Fruit fly (Drosophila melanogaster): ENCODE data around the gene fd3F.

The fd3F gene

DNA sequence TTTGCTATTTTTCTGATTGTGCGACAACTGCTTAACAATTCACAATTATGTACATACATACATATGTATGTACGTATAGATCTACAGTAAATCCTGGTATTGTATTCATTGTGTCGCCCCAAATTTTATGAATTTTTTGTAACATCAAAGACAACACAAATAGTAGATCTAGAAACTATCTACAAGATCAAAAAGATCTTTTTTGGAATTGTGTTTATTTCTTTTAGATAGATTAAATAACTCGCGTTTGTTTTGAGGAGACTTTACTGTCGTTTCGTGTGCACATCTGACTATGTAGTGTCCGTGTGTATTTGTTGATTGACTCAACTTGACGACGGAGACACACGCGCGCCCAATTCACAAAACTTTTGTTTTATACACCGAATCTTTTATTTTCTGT, 27.8 kb upstream of the fd3F start (continued):
- TF ChIP-seq tna (GFP tag; IDR thresholded peaks at IDR 0.05; ENCODE audit: partially characterized antibody) (no peak), dimm (GFP tag; IDR thresholded peaks at IDR 0.05) (no peak; the same call in 1 of the 2 replicates), CG5953 (GFP tag; IDR thresholded peaks at IDR 0.05) (peak; percentile 67; the same call in 1 of the 2 replicates), vnd (GFP tag; IDR thresholded peaks at IDR 0.05; ENCODE audit: partially characterized antibody) (no peak), Usf (GFP tag; optimal IDR thresholded peaks at IDR 0.05) (peak; percentile 64), CG34224 (GFP tag; IDR thresholded peaks at IDR 0.05; ENCODE audit: partially characterized antibody) (no peak), Deaf1 (tag; optimal IDR thresholded peaks at IDR 0.05) (peak; percentile 79), Eip74EF (GFP tag; optimal IDR thresholded peaks at IDR 0.05) (peak in 1 of 2 experiments; percentile 61), schlank (tag; optimal IDR thresholded peaks at IDR 0.05) (peak; percentile 89), Stat92E (GFP tag; optimal IDR thresholded peaks at IDR 0.05) (no peak), CG7987 (GFP tag; optimal IDR thresholded peaks at IDR 0.05) (peak; percentile 86), org-1 (GFP tag; optimal IDR thresholded peaks at IDR 0.05) (peak; percentile 83), seq (GFP tag; IDR thresholded peaks at IDR 0.05) (peak; percentile 93), hth (optimal IDR thresholded peaks at IDR 0.05) (no peak), CG12659 (GFP tag; optimal IDR thresholded peaks at IDR 0.05) (peak; percentile 94), Bgb (GFP tag; IDR thresholded peaks at IDR 0.05; ENCODE audit: partially characterized antibody) (no peak), ems (GFP tag; optimal IDR thresholded peaks at IDR 0.05) (peak; percentile 78), tin (GFP tag; optimal IDR thresholded peaks at IDR 0.05) (peak; percentile 74), wdn (GFP tag; IDR thresholded peaks at IDR 0.05) (peak; percentile 91), Elba2 (GFP tag; optimal IDR thresholded peaks at IDR 0.05) (peak; percentile 46), fd64A (GFP tag; optimal IDR thresholded peaks at IDR 0.05) (peak; percentile 26), pita (GFP tag; optimal IDR thresholded peaks at IDR 0.05) (no peak), fd3F (GFP tag; optimal IDR thresholded peaks at IDR 0.05) (peak; percentile 93), CG18476 (GFP tag; optimal IDR thresholded peaks at IDR 0.05) (peak; percentile 79), CG1024 (GFP tag; IDR thresholded peaks at IDR 0.05) (peak; percentile 75), CG6813 (GFP tag; optimal IDR thresholded peaks at IDR 0.05) (peak; percentile 88), Mad (GFP tag; optimal IDR thresholded peaks at IDR 0.05) (peak; percentile 62), hb (GFP tag; IDR thresholded peaks at IDR 0.05; ENCODE audit: partially characterized antibody) (no peak), Dfd (GFP tag; optimal IDR thresholded peaks at IDR 0.05) (no peak), CG11696 (GFP tag; IDR thresholded peaks at IDR 0.05) (peak; percentile 74), Six4 (GFP tag; optimal IDR thresholded peaks at IDR 0.05) (peak; percentile 74), ato (GFP tag; IDR thresholded peaks at IDR 0.05; ENCODE audit: partially characterized antibody) (no peak), shn (GFP tag; optimal IDR thresholded peaks at IDR 0.05) (peak; percentile 84), CG13424 (tag; optimal IDR thresholded peaks at IDR 0.05) (peak; percentile 91), jumu (GFP tag; optimal IDR thresholded peaks at IDR 0.05) (peak; percentile 88), wek (GFP tag; optimal IDR thresholded peaks at IDR 0.05) (peak; percentile 55), CG31224 (GFP tag; IDR thresholded peaks at IDR 0.05) (peak; percentile 91), chn (GFP tag; optimal IDR thresholded peaks at IDR 0.05) (peak; percentile 68), NC2β (GFP tag; optimal IDR thresholded peaks at IDR 0.05) (peak; percentile 81), corto (GFP tag; optimal IDR thresholded peaks at IDR 0.05) (no peak), gem (tag; optimal IDR thresholded peaks at IDR 0.05) (peak; percentile 94), CG8944 (GFP tag; optimal IDR thresholded peaks at IDR 0.05) (peak; percentile 79), Mrtf (GFP tag; IDR thresholded peaks at IDR 0.05) (peak; percentile 89), en (GFP tag; optimal IDR thresholded peaks at IDR 0.05) (peak; percentile 70), HHEX (GFP tag; optimal IDR thresholded peaks at IDR 0.05) (peak; percentile 92), B-H1 (GFP tag; IDR thresholded peaks at IDR 0.05) (peak; percentile 83), slou (GFP tag; optimal IDR thresholded peaks at IDR 0.05) (peak; percentile 68), CG14667 (GFP tag; IDR thresholded peaks at IDR 0.05) (no peak; the same call in 1 of the 2 replicates), CG9727 (GFP tag; optimal IDR thresholded peaks at IDR 0.05) (peak; percentile 89), row (GFP tag; IDR thresholded peaks at IDR 0.05) (peak; percentile 96)

Data from whole organism, embryonic.